Fruit fly (Drosophila melanogaster): ENCODE results near the gene CG3558.
A peak's percentile ranks its signal among the peaks of the same experiment; 100 is the strongest.

Gene CG3558

dm6 chr2L:3022986-3023385, 30.3 kb downstream of the CG3558 start, which contains the start of the genes alpha4GT1 and Prp40 (continued):
- TF ChIP-seq CG17912 (GFP tag; optimal IDR thresholded peaks at IDR 0.05) (no peak), CG2712 (tag; optimal IDR thresholded peaks at IDR 0.05) (no peak), MESR4 (GFP tag; optimal IDR thresholded peaks at IDR 0.05) (peak; percentile 77), CG5953 (GFP tag; IDR thresholded peaks at IDR 0.05) (no peak), Ets97D (GFP tag; optimal IDR thresholded peaks at IDR 0.05) (peak; percentile 42), Six4 (GFP tag; optimal IDR thresholded peaks at IDR 0.05) (no peak), CrebB (tag; optimal IDR thresholded peaks at IDR 0.05) (no peak), lab (GFP tag; optimal IDR thresholded peaks at IDR 0.05) (no peak), lmd (GFP tag; IDR thresholded peaks at IDR 0.05) (no peak), CG1603 (tag; optimal IDR thresholded peaks at IDR 0.05) (no peak), bab2 (GFP tag; optimal IDR thresholded peaks at IDR 0.05) (no peak), odd (GFP tag; optimal IDR thresholded peaks at IDR 0.05) (no peak), CG11696 (GFP tag; IDR thresholded peaks at IDR 0.05) (no peak), CG12104 (GFP tag; optimal IDR thresholded peaks at IDR 0.05) (no peak), CG10565 (GFP tag; optimal IDR thresholded peaks at IDR 0.05) (no peak), Mes4 (GFP tag; optimal IDR thresholded peaks at IDR 0.05) (no peak), CG2120 (GFP tag; optimal IDR thresholded peaks at IDR 0.05) (no peak), nerfin-1 (tag; optimal IDR thresholded peaks at IDR 0.05) (no peak), Awh (GFP tag; IDR thresholded peaks at IDR 0.05) (no peak), dmrt99B (tag; optimal IDR thresholded peaks at IDR 0.05) (no peak), yki (optimal IDR thresholded peaks at IDR 0.05) (no peak), Ravus (GFP tag; IDR thresholded peaks at IDR 0.05) (no peak), Fer3 (tag; optimal IDR thresholded peaks at IDR 0.05) (no peak), Lim3 (GFP tag; IDR thresholded peaks at IDR 0.05) (no peak), CG1233 (GFP tag; optimal IDR thresholded peaks at IDR 0.05) (no peak), CG2116 (GFP tag; optimal IDR thresholded peaks at IDR 0.05) (peak; percentile 75), Sry-β (GFP tag; optimal IDR thresholded peaks at IDR 0.05) (peak; percentile 90), CG15269 (tag; optimal IDR thresholded peaks at IDR 0.05) (no peak), CG8359 (GFP tag; optimal IDR thresholded peaks at IDR 0.05; ENCODE audit: borderline replicate concordance) (no peak), Sox100B (GFP tag; optimal IDR thresholded peaks at IDR 0.05) (no peak), maf-S (GFP tag; optimal IDR thresholded peaks at IDR 0.05) (no peak), CG11085 (GFP tag; IDR thresholded peaks at IDR 0.05) (no peak), kah (GFP tag; optimal IDR thresholded peaks at IDR 0.05) (no peak), sob (GFP tag; IDR thresholded peaks at IDR 0.05) (no peak), CG17359 (tag; optimal IDR thresholded peaks at IDR 0.05) (no peak), CG7745 (tag; optimal IDR thresholded peaks at IDR 0.05) (no peak), ind (GFP tag; optimal IDR thresholded peaks at IDR 0.05) (no peak), caup (GFP tag; optimal IDR thresholded peaks at IDR 0.05; ENCODE audit: severe bottlenecking) (no peak), ken (GFP tag; IDR thresholded peaks at IDR 0.05) (no peak), CG3163 (GFP tag; optimal IDR thresholded peaks at IDR 0.05) (no peak), gce (GFP tag; IDR thresholded peaks at IDR 0.05) (no peak), CG10959 (GFP tag; IDR thresholded peaks at IDR 0.05) (no peak), Usf (GFP tag; optimal IDR thresholded peaks at IDR 0.05) (no peak), wor (GFP tag; IDR thresholded peaks at IDR 0.05) (no peak), bowl (GFP tag; IDR thresholded peaks at IDR 0.05) (no peak), Gsc (GFP tag; IDR thresholded peaks at IDR 0.05) (no peak), inv (GFP tag; IDR thresholded peaks at IDR 0.05; ENCODE audit: partially characterized antibody) (peak; percentile 69), ac (GFP tag; optimal IDR thresholded peaks at IDR 0.05) (no peak), CG10462 (GFP tag; optimal IDR thresholded peaks at IDR 0.05) (no peak), stc (GFP tag; IDR thresholded peaks at IDR 0.05) (no peak), CG12659 (GFP tag; optimal IDR thresholded peaks at IDR 0.05) (peak; percentile 54), CG8089 (GFP tag; optimal IDR thresholded peaks at IDR 0.05) (no peak), CG11093 (GFP tag; IDR thresholded peaks at IDR 0.05) (no peak)
